Worm (Caenorhabditis elegans) whole organism, young adult: ENCODE results near the gene F45F2.10.

Experiments used
- D2030.7 ChIP-seq: fragments of 200-800 bp; sonication (Bioruptor generic); IDR thresholded peaks from 2 replicates; pipeline ENCODE4 v1.3.6; 2022; ENCODE audit warnings: missing genetic modification reagents, missing genetic modification characterization, missing compliant biosample characterization
- F55B11.4 ChIP-seq: sonication (generic microtip); optimal IDR thresholded peaks from 2 replicates; lab custom pipeline; 2016; ENCODE audit warnings: missing compliant biosample characterization, missing genetic modification characterization, borderline replicate concordance; ENCODE audit not compliant: insufficient read depth
- F57A8.1 ChIP-seq: fragments of 200-800 bp; sonication (Bioruptor generic); optimal IDR thresholded peaks from 2 replicates; lab custom pipeline; 2018; ENCODE audit warnings: mild to moderate bottlenecking, missing genetic modification characterization, moderate library complexity, missing compliant biosample characterization
- K11D2.4 ChIP-seq: fragments of 200-800 bp; sonication (Bioruptor generic); IDR thresholded peaks from 2 replicates; pipeline ENCODE4 v1.3.6; 2022; ENCODE audit warnings: missing genetic modification reagents, missing genetic modification characterization, missing compliant biosample characterization
- T26A5.8 ChIP-seq: sonication (generic microtip); optimal IDR thresholded peaks from 2 replicates; lab custom pipeline; 2016; ENCODE audit warnings: missing genetic modification characterization, missing compliant biosample characterization
- Y53F4B.3 ChIP-seq: fragments of 200-800 bp; sonication (Bioruptor generic); IDR thresholded peaks from 2 replicates; pipeline ENCODE4 v1.3.6; 2022; ENCODE audit warnings: missing genetic modification reagents, missing genetic modification characterization, missing compliant biosample characterization
- Y79H2A.3 ChIP-seq: fragments of 200-800 bp; sonication (Bioruptor generic); conservative IDR thresholded peaks from 2 replicates; pipeline ENCODE4 v1.3.6; 2022; ENCODE audit warnings: missing genetic modification reagents, missing genetic modification characterization, missing compliant biosample characterization
- atf-7 ChIP-seq: sonication (generic microtip); optimal IDR thresholded peaks from 2 replicates; lab custom pipeline; 2017; ENCODE audit warnings: mild to moderate bottlenecking, missing genetic modification characterization, missing compliant biosample characterization
- attf-3 ChIP-seq: fragments of 200-800 bp; sonication (Bioruptor generic); conservative IDR thresholded peaks from 2 replicates; pipeline ENCODE4 v1.3.6; 2022; ENCODE audit warnings: missing genetic modification reagents, missing genetic modification characterization, missing compliant biosample characterization
- attf-5 ChIP-seq: fragments of 200-800 bp; sonication (Bioruptor generic); optimal IDR thresholded peaks from 2 replicates; lab custom pipeline; 2018; ENCODE audit warnings: mild to moderate bottlenecking, missing genetic modification characterization, missing compliant biosample characterization
- ceh-27 ChIP-seq: fragments of 200-800 bp; sonication (Bioruptor generic); optimal IDR thresholded peaks from 2 replicates; lab custom pipeline; 2018; ENCODE audit warnings: mild to moderate bottlenecking, missing genetic modification characterization, moderate library complexity, missing compliant biosample characterization
- ceh-40 ChIP-seq: fragments of 200-800 bp; sonication (Bioruptor generic); IDR thresholded peaks from 2 replicates; pipeline ENCODE4 v1.3.6; 2022; ENCODE audit warnings: missing genetic modification characterization, missing compliant biosample characterization
- ceh-91 ChIP-seq: fragments of 200-800 bp; sonication (Bioruptor generic); IDR thresholded peaks from 2 replicates; pipeline ENCODE4 v1.3.6; 2022; ENCODE audit warnings: missing genetic modification reagents, missing genetic modification characterization, missing compliant biosample characterization
- die-1 ChIP-seq: sonication (generic microtip); optimal IDR thresholded peaks from 2 replicates; lab custom pipeline; 2016; ENCODE audit warnings: missing genotype, mild to moderate bottlenecking, missing genetic modification characterization, missing compliant biosample characterization
- dox-1 ChIP-seq: fragments of 200-800 bp; sonication (Bioruptor generic); IDR thresholded peaks from 2 replicates; pipeline ENCODE4 v1.3.6; 2022; ENCODE audit warnings: missing genetic modification reagents, missing genetic modification characterization, missing compliant biosample characterization
- dpl-1 ChIP-seq: fragments of 150-350 bp; optimal IDR thresholded peaks from 2 replicates; lab custom pipeline; 2014; ENCODE audit warnings: missing biosample characterization, missing genetic modification reagents, missing genetic modification characterization
- egl-18 ChIP-seq: fragments of 200-800 bp; sonication (Bioruptor generic); IDR thresholded peaks from 2 replicates; pipeline ENCODE4 v1.3.6; 2022; ENCODE audit warnings: missing genetic modification reagents, missing genetic modification characterization, missing compliant biosample characterization
- egl-44 ChIP-seq: fragments of 200-800 bp; sonication (Bioruptor generic); IDR thresholded peaks from 2 replicates; pipeline ENCODE4 v1.3.6; 2022; ENCODE audit warnings: missing genetic modification reagents, missing genetic modification characterization, missing compliant biosample characterization
- egrh-3 ChIP-seq: fragments of 200-800 bp; sonication (Bioruptor generic); IDR thresholded peaks from 2 replicates; pipeline ENCODE4 v1.3.6; 2022; ENCODE audit warnings: missing genetic modification reagents, missing genetic modification characterization, missing compliant biosample characterization
- gei-17 ChIP-seq: fragments of 200-800 bp; sonication (Bioruptor generic); optimal IDR thresholded peaks from 2 replicates; lab custom pipeline; 2018; ENCODE audit warnings: mild to moderate bottlenecking, missing genetic modification characterization, missing compliant biosample characterization
- him-1 ChIP-seq: sonication (generic microtip); optimal IDR thresholded peaks from 2 replicates; lab custom pipeline; 2016; ENCODE audit warnings: missing genotype, missing genetic modification reagents, missing genetic modification characterization, missing compliant biosample characterization
- hmg-1.2 ChIP-seq: fragments of 200-800 bp; sonication (Bioruptor generic); IDR thresholded peaks from 2 replicates; pipeline ENCODE4 v1.3.6; 2022; ENCODE audit warnings: missing genetic modification reagents, missing genetic modification characterization, missing compliant biosample characterization
- let-526 ChIP-seq: fragments of 200-800 bp; sonication (Bioruptor generic); IDR thresholded peaks from 2 replicates; pipeline ENCODE4 v1.3.6; 2022; ENCODE audit warnings: missing genetic modification reagents, missing genetic modification characterization, missing compliant biosample characterization
- lin-26 ChIP-seq: fragments of 200-800 bp; sonication (Bioruptor generic); IDR thresholded peaks from 2 replicates; pipeline ENCODE4 v1.3.6; 2022; ENCODE audit warnings: missing genetic modification reagents, missing genetic modification characterization, missing compliant biosample characterization
- lin-35 ChIP-seq, 3 experiments: fragments of 150-350 bp in 2 of 3; sonication (generic microtip) in 1 of 3; optimal IDR thresholded peaks; 2 replicates each; lab custom pipeline; 2014 to 2018; ENCODE audit warnings: missing biosample characterization in 3 of 3, missing genetic modification characterization in 3 of 3, missing genetic modification reagents in 3 of 3
- lsl-1 ChIP-seq: fragments of 200-800 bp; sonication (Bioruptor generic); optimal IDR thresholded peaks from 2 replicates; lab custom pipeline; 2018; ENCODE audit warnings: mild to moderate bottlenecking, missing genetic modification characterization, moderate library complexity, missing compliant biosample characterization
- madf-3 ChIP-seq: fragments of 200-800 bp; sonication (Bioruptor generic); IDR thresholded peaks from 2 replicates; pipeline ENCODE4 v1.3.6; 2022; ENCODE audit warnings: missing genetic modification reagents, missing genetic modification characterization, missing compliant biosample characterization
- madf-6 ChIP-seq: fragments of 200-800 bp; sonication (Bioruptor generic); IDR thresholded peaks from 2 replicates; pipeline ENCODE4 v1.3.6; 2022; ENCODE audit warnings: missing genetic modification reagents, missing genetic modification characterization, missing compliant biosample characterization
- madf-8 ChIP-seq: fragments of 200-800 bp; sonication (Bioruptor generic); conservative IDR thresholded peaks from 2 replicates; pipeline ENCODE4 v1.3.6; 2022; ENCODE audit warnings: missing genetic modification reagents, missing genetic modification characterization, missing compliant biosample characterization
- nfyb-1 ChIP-seq: fragments of 200-800 bp; sonication (Bioruptor generic); IDR thresholded peaks from 2 replicates; pipeline ENCODE4 v1.3.6; 2022; ENCODE audit warnings: missing genetic modification reagents, missing genetic modification characterization, missing compliant biosample characterization
- nhr-179 ChIP-seq: sonication (generic microtip); optimal IDR thresholded peaks from 2 replicates; lab custom pipeline; 2016; ENCODE audit warnings: mild to moderate bottlenecking, missing genetic modification characterization, missing compliant biosample characterization
- nhr-80 ChIP-seq: sonication (generic microtip); optimal IDR thresholded peaks from 2 replicates; lab custom pipeline; 2016; ENCODE audit warnings: missing genetic modification characterization, missing compliant biosample characterization
- nhr-90 ChIP-seq: sonication (generic microtip); optimal IDR thresholded peaks from 2 replicates; lab custom pipeline; 2016; ENCODE audit warnings: missing genotype, mild to moderate bottlenecking, missing genetic modification characterization, missing compliant biosample characterization
- pbrm-1 ChIP-seq: fragments of 200-800 bp; sonication (Bioruptor generic); IDR thresholded peaks from 2 replicates; pipeline ENCODE4 v1.3.6; 2022; ENCODE audit warnings: missing genetic modification reagents, missing genetic modification characterization, missing compliant biosample characterization
- rcor-1 ChIP-seq: fragments of 200-800 bp; sonication (Bioruptor generic); IDR thresholded peaks from 2 replicates; pipeline ENCODE4 v1.3.6; 2022; ENCODE audit warnings: missing genetic modification reagents, missing genetic modification characterization, missing compliant biosample characterization
- rpc-1 ChIP-seq, 2 experiments: fragments of 150-350 bp in 1 of 2; sonication (generic microtip) in 1 of 2; optimal IDR thresholded peaks; 2 replicates each; lab custom pipeline; 2014 to 2018; ENCODE audit warnings: missing biosample characterization in 1 of 2, missing genetic modification characterization in 1 of 2, missing genetic modification reagents in 1 of 2, missing genotype in 1 of 2
- sea-2 ChIP-seq: fragments of 200-800 bp; sonication (Bioruptor generic); IDR thresholded peaks from 2 replicates; pipeline ENCODE4 v1.3.6; 2022; ENCODE audit warnings: missing genetic modification characterization, missing compliant biosample characterization
- snpc-1.1 ChIP-seq: sonication (generic microtip); optimal IDR thresholded peaks from 2 replicates; lab custom pipeline; 2017; ENCODE audit warnings: missing genetic modification characterization, mild to moderate bottlenecking, missing compliant biosample characterization, antibody characterized with exemption, moderate library complexity, missing genotype, missing genetic modification reagents; ENCODE audit not compliant: insufficient read depth
- snpc-3.4 ChIP-seq: sonication (generic microtip); optimal IDR thresholded peaks from 2 replicates; lab custom pipeline; 2017; ENCODE audit warnings: missing genetic modification characterization, mild to moderate bottlenecking, missing compliant biosample characterization, antibody characterized with exemption, moderate library complexity, missing genotype, missing genetic modification reagents
- snpc-4 ChIP-seq, 5 experiments: fragments of 150-350 bp in 1 of 5; sonication (generic microtip) in 4 of 5; optimal IDR thresholded peaks; 2 replicates each; lab custom pipeline; 2014 to 2018; ENCODE audit warnings: missing genetic modification characterization in 5 of 5, missing biosample characterization in 3 of 5, antibody characterized with exemption in 2 of 5, mild to moderate bottlenecking in 2 of 5, missing compliant biosample characterization in 2 of 5, missing genotype in 2 of 5, moderate library complexity in 2 of 5, missing genetic modification reagents in 1 of 5
- sptf-2 ChIP-seq: fragments of 200-800 bp; sonication (Bioruptor generic); optimal IDR thresholded peaks from 2 replicates; lab custom pipeline; 2018; ENCODE audit warnings: mild to moderate bottlenecking, missing genetic modification characterization, missing compliant biosample characterization
- tbp1 ChIP-seq: fragments of 200-800 bp; sonication (Bioruptor generic); optimal IDR thresholded peaks from 2 replicates; lab custom pipeline; 2018; ENCODE audit warnings: mild to moderate bottlenecking, missing genetic modification characterization, missing compliant biosample characterization
- zim-3 ChIP-seq: sonication (generic microtip); optimal IDR thresholded peaks from 2 replicates; lab custom pipeline; 2017; ENCODE audit warnings: mild to moderate bottlenecking, missing genetic modification characterization, moderate library complexity, missing compliant biosample characterization
- ztf-18 ChIP-seq: sonication (generic microtip); optimal IDR thresholded peaks from 2 replicates; lab custom pipeline; 2016; ENCODE audit warnings: missing genotype, mild to moderate bottlenecking, missing genetic modification characterization, missing compliant biosample characterization
- ztf-25 ChIP-seq: fragments of 200-800 bp; sonication (Bioruptor generic); IDR thresholded peaks from 2 replicates; pipeline ENCODE4 v1.3.6; 2022; ENCODE audit warnings: missing genetic modification reagents, missing genetic modification characterization, missing compliant biosample characterization

F45F2.10 gene

DNA sequence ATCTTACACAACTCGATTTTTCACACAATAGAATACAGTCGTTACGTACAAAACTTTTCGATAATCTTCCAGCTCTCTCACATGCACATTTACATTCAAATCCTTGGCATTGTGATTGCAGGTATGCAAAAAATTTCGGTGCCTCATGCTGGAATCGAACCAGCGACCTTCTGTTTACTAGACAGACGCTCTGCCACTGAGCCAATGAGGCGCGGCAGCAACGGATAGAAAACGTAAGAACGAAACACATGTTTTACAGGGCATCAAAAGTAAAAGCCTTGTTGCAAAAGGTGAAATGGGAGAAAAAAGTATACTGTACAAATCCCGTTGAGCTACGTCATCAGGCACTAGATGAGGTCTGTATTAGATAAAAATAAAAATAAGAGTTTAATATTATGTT is 22.7 kb downstream of the F45F2.10 start (continued):
- TF ChIP-seq tbp1 (GFP tag; lab: Kevin White, UChicago) (peak; percentile 93), sptf-2 (GFP tag; lab: Kevin White, UChicago) (peak; percentile 62), nhr-80 (tag; lab: Kevin White, UChicago) (no peak), lin-26 (GFP tag; lab: Robert Waterston, UW) (peak; percentile 86), hmg-1.2 (GFP tag; lab: Robert Waterston, UW) (peak; percentile 72), K11D2.4 (GFP tag; lab: Robert Waterston, UW) (no peak), F55B11.4 (tag; lab: Kevin White, UChicago) (no peak), madf-3 (no peak), atf-7 (tag; lab: Kevin White, UChicago) (no peak), egl-18 (GFP tag; lab: Robert Waterston, UW) (no peak), dpl-1 (no peak), sea-2 (GFP tag; lab: Robert Waterston, UW) (no peak), let-526 (GFP tag; lab: Robert Waterston, UW) (no peak)

DNA sequence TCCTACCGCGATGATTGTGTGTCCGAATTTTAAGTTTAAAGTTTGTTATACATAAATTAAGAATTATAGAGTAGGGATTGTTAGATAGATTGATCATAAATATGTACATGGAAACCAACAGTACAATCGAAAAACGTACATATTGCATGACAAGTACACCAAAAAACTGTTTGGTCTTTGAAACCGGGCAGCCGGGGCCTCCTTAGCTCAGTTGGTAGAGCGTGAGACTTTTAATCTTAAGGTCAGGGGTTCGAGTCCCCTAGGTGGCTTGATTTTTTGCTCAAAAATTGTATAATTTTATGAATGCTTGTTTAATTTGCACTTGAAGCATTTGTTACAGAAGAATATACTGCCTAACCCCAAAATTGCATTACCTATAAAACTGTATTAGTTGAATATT is 23.6 kb downstream of the F45F2.10 start:
- peak; percentile 52; the same call in 1 of the 2 replicates for TF ChIP-seq madf-6 (GFP tag; lab: Robert Waterston, UW)
- TF ChIP-seq gei-17, result no peak
- TF ChIP-seq egrh-3 (GFP tag; lab: Robert Waterston, UW), result no peak
- peak; percentile 50 for TF ChIP-seq pbrm-1
- no peak for TF ChIP-seq attf-3
- TF ChIP-seq nhr-90 (tag; lab: Kevin White, UChicago), result peak; percentile 56
- 0 out of 2 replicates have a peak, but pooled peaks have one; percentile 19 for TF ChIP-seq Y79H2A.3 (GFP tag; lab: Robert Waterston, UW)
- TF ChIP-seq rcor-1, result 0 out of 2 replicates have a peak, but pooled peaks have one; percentile 17
- TF ChIP-seq ztf-25 (GFP tag; lab: Robert Waterston, UW), result peak; percentile 71; the same call in 1 of the 2 replicates
- no peak for TF ChIP-seq T26A5.8 (tag; lab: Kevin White, UChicago)
- TF ChIP-seq ceh-40 (GFP tag; lab: Robert Waterston, UW), result peak; percentile 74; the same call in 1 of the 2 replicates
- TF ChIP-seq die-1, result peak; percentile 69
- peak; percentile 29 for TF ChIP-seq snpc-1.1 (tag; lab: Kevin White, UChicago)
- peak; percentile 71 for TF ChIP-seq D2030.7 (GFP tag; lab: Robert Waterston, UW)
- peak; percentile 28 for TF ChIP-seq lsl-1 (GFP tag; lab: Kevin White, UChicago)
- no peak for TF ChIP-seq zim-3
- TF ChIP-seq lin-35 (GFP tag; optimal IDR thresholded peaks at IDR 0.05; lab: Kevin White, UChicago), result no peak
- TF ChIP-seq dox-1 (GFP tag; lab: Robert Waterston, UW), result peak; percentile 66
- TF ChIP-seq rpc-1 (optimal IDR thresholded peaks at IDR 0.05; lab: Kevin White, UChicago), result peak; percentile 48
- TF ChIP-seq rpc-1 (tag; optimal IDR thresholded peaks at IDR 0.05; lab: Kevin White, UChicago), result peak; percentile 78
- no peak for TF ChIP-seq ceh-27
- TF ChIP-seq attf-5, result peak; percentile 32
- peak; percentile 90 for TF ChIP-seq tbp1 (GFP tag; lab: Kevin White, UChicago)
- TF ChIP-seq nhr-179 (tag; lab: Kevin White, UChicago), result no peak
- TF ChIP-seq Y53F4B.3 (GFP tag; lab: Robert Waterston, UW), result 0 out of 2 replicates have a peak, but pooled peaks have one; percentile 26
- no peak for TF ChIP-seq nfyb-1
- no peak for TF ChIP-seq madf-8 (GFP tag; lab: Robert Waterston, UW)
- TF ChIP-seq snpc-4 (GFP tag; optimal IDR thresholded peaks at IDR 0.05; lab: Kevin White, UChicago), result no peak
- peak in 1 of 4 experiments; percentile 74 for TF ChIP-seq snpc-4 (tag; optimal IDR thresholded peaks at IDR 0.05; lab: Kevin White, UChicago)
- TF ChIP-seq hmg-1.2 (GFP tag; lab: Robert Waterston, UW), result peak; percentile 60
- peak; percentile 54 for TF ChIP-seq ztf-18 (tag; lab: Kevin White, UChicago)
- peak; percentile 74 for TF ChIP-seq sptf-2 (GFP tag; lab: Kevin White, UChicago)
- TF ChIP-seq F57A8.1 (GFP tag; lab: Kevin White, UChicago), result peak; percentile 63
- 0 out of 2 replicates have a peak, but pooled peaks have one; percentile 34 for TF ChIP-seq egl-44
- peak; percentile 56 for TF ChIP-seq him-1 (tag; lab: Kevin White, UChicago)
- TF ChIP-seq ceh-91, result no peak
- peak; percentile 25 for TF ChIP-seq snpc-3.4
- peak; percentile 91 for TF ChIP-seq lin-26 (GFP tag; lab: Robert Waterston, UW)
